Fruit fly (Drosophila melanogaster) S2 (cell line): ENCODE data around the gene fabp.

Experiments used
- CG8478 ChIP-seq: fragments of >200 bp; optimal IDR thresholded peaks from 2 replicates; lab custom pipeline; 2018
- CTCF ChIP-seq, 2 experiments: fragments of >200 bp; optimal IDR thresholded peaks; 2 replicates each; lab custom pipeline; 2018

DNA sequence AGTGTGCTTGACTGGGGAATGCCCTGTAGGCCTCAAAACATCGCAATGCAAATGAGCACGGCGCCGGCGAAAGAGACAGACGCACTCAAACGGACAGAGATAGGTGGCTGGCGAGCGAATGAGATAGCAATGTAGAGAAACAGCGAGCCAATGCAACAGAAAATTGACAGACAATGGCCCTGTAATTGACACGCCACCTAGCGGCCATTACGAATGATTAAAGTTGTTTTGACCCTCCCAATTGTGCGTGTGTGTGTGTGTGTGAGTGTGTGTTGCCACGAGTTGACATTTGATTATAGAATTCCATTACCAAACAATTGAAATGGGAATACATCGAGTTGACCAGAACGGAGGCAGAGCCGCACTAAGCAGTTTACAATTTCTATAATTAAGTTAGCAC, 22.7 kb downstream of the fabp start:
- TF ChIP-seq CTCF (optimal IDR thresholded peaks at IDR 0.05; lab: Kevin White, UChicago): peak; percentile 72 to 79
- no peak for TF ChIP-seq CG8478
